Worm (Caenorhabditis elegans) whole organism, mixed stage, embryonic: ENCODE data around the gene C05E7.3.

Source experiments
- ceh-43 ChIP-seq: fragments of 200-800 bp; sonication (Bioruptor generic); optimal IDR thresholded peaks from 2 replicates; lab custom pipeline; 2018; ENCODE audit warnings: mild to moderate bottlenecking, missing genetic modification characterization, moderate library complexity, missing compliant biosample characterization
- hlh-1 ChIP-seq: fragments of 150-350 bp; optimal IDR thresholded peaks from 2 replicates; lab custom pipeline; 2014; ENCODE audit warnings: missing biosample characterization, missing genetic modification reagents, missing genetic modification characterization
- lsy-2 ChIP-seq: fragments of 150-350 bp; optimal IDR thresholded peaks from 2 replicates; lab custom pipeline; 2014; ENCODE audit warnings: missing biosample characterization, missing genetic modification characterization
- mep-1 ChIP-seq: fragments of 150-350 bp; optimal IDR thresholded peaks from 2 replicates; lab custom pipeline; 2017; ENCODE audit warnings: missing biosample characterization, missing genetic modification reagents, missing genetic modification characterization, inconsistent platforms
- nhr-12 ChIP-seq: fragments of 150-350 bp; optimal IDR thresholded peaks from 2 replicates; lab custom pipeline; 2014; ENCODE audit warnings: missing biosample characterization, missing genetic modification characterization
- pha-4 ChIP-seq: fragments of 150-350 bp; optimal IDR thresholded peaks from 2 replicates; lab custom pipeline; 2018; ENCODE audit warnings: missing biosample characterization, missing genetic modification reagents, missing genetic modification characterization
- sptf-1 ChIP-seq: sonication (generic microtip); optimal IDR thresholded peaks from 2 replicates; lab custom pipeline; 2017; ENCODE audit warnings: mild to moderate bottlenecking, missing genetic modification characterization, moderate library complexity, missing compliant biosample characterization
- unc-39 ChIP-seq: fragments of 150-350 bp; optimal IDR thresholded peaks from 2 replicates; lab custom pipeline; 2014; ENCODE audit warnings: missing biosample characterization, missing genetic modification characterization

DNA sequence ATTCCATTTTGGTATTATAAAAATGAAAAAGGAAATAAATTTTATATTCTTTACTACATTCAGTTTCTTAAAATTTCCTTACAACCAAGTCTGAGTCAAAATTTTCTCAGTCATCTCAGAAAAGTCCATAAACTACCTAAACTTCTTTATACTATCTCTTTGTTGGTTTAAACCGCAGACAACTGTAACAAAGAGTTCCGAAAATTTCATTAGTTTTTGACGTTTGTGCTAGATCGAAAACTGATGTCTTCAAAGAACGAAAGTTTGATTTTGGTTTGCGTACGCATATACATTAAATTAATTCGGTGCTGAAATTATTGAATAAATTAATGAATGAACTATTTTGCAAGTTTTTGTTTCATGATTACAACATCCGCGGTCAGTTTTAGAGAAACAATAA, 12.5 kb upstream of the C05E7.3 start:
- TF ChIP-seq nhr-12 (no peak), unc-39 (tag; lab: Kevin White, UChicago) (no peak), pha-4 (tag; lab: Kevin White, UChicago) (no peak), lsy-2 (tag; lab: Kevin White, UChicago) (no peak), mep-1 (tag; lab: Kevin White, UChicago) (no peak), sptf-1 (no peak), hlh-1 (no peak), ceh-43 (no peak)
